Worm (Caenorhabditis elegans): ENCODE measurements around the gene F22E5.23.

- no peak for TF ChIP-seq athp-1 (tag; optimal IDR thresholded peaks at IDR 0.05)
- TF ChIP-seq F37B4.10 (GFP tag; IDR thresholded peaks at IDR 0.05), result no peak
- TF ChIP-seq nhr-90 (tag; optimal IDR thresholded peaks at IDR 0.05), result no peak
- TF ChIP-seq Y53F4B.3 (GFP tag; IDR thresholded peaks at IDR 0.05), result no peak
Measured at ce11 chrII:2622480-2622879, 18.6 kb upstream of the F22E5.23 start, which contains the start of gene D2062.5.

Data from whole organism, young adult.